Fruit fly (Drosophila melanogaster) whole organism, embryonic: ENCODE measurements around the gene foxo.

Source experiments
- B-H1 ChIP-seq: fragments of 200-800 bp; sonication (Bioruptor generic); IDR thresholded peaks from 3 replicates; pipeline ENCODE4 v1.3.6; 2022; ENCODE audit warnings: missing biosample characterization, missing genetic modification characterization
- B-H2 ChIP-seq: fragments of 200-800 bp; sonication (Bioruptor generic); optimal IDR thresholded peaks from 2 replicates; lab custom pipeline; 2018; ENCODE audit warnings: missing biosample characterization, mild to moderate bottlenecking, missing genetic modification characterization
- CG10267 ChIP-seq: fragments of 200-800 bp; sonication (Bioruptor generic); optimal IDR thresholded peaks from 2 replicates; lab custom pipeline; 2018; ENCODE audit warnings: missing biosample characterization, mild to moderate bottlenecking, missing genetic modification characterization, moderate library complexity
- CG10462 ChIP-seq: fragments of 200-800 bp; sonication (Bioruptor generic); optimal IDR thresholded peaks from 2 replicates; lab custom pipeline; 2016; ENCODE audit warnings: missing biosample characterization, missing genetic modification characterization
- CG11695 ChIP-seq: fragments of 200-800 bp; sonication (Bioruptor generic); IDR thresholded peaks from 3 replicates; pipeline ENCODE4 v1.3.6; 2022; ENCODE audit warnings: missing biosample characterization, missing genetic modification characterization
- CG12299 ChIP-seq: fragments of 200-800 bp; sonication (Bioruptor generic); optimal IDR thresholded peaks from 2 replicates; lab custom pipeline; 2018; ENCODE audit warnings: missing biosample characterization, mild to moderate bottlenecking, missing genetic modification characterization
- CG1233 ChIP-seq: fragments of 200-800 bp; sonication (Bioruptor generic); optimal IDR thresholded peaks from 4 replicates; lab custom pipeline; 2018; ENCODE audit warnings: missing biosample characterization, mild to moderate bottlenecking, missing genetic modification characterization
- CG14014 ChIP-seq: fragments of 200-800 bp; sonication (Bioruptor generic); IDR thresholded peaks from 2 replicates; pipeline ENCODE4 v1.3.6; 2022; ENCODE audit warnings: missing biosample characterization, missing genetic modification characterization
- CG1647 ChIP-seq: fragments of 200-800 bp; sonication (Bioruptor generic); optimal IDR thresholded peaks from 3 replicates; lab custom pipeline; 2016; ENCODE audit warnings: missing biosample characterization, missing genetic modification characterization
- CG17359 ChIP-seq: fragments of 200-800 bp; sonication (Bioruptor generic); optimal IDR thresholded peaks from 3 replicates; lab custom pipeline; 2018; ENCODE audit warnings: missing biosample characterization, mild to moderate bottlenecking, missing genetic modification characterization, moderate library complexity
- CG30403 ChIP-seq: fragments of 200-800 bp; sonication (Bioruptor generic); optimal IDR thresholded peaks from 3 replicates; lab custom pipeline; 2016; ENCODE audit warnings: missing biosample characterization, missing genetic modification characterization
- CG31441 ChIP-seq: fragments of 200-800 bp; sonication (Bioruptor generic); IDR thresholded peaks from 2 replicates; pipeline ENCODE4 v1.3.6; 2022; ENCODE audit warnings: missing biosample characterization, missing genetic modification characterization
- CG42726 ChIP-seq: fragments of 200-800 bp; sonication (Bioruptor generic); IDR thresholded peaks from 2 replicates; pipeline ENCODE4 v1.3.6; 2022; ENCODE audit warnings: missing biosample characterization, missing genetic modification characterization; ENCODE audit not compliant: partially characterized antibody
- CG43689 ChIP-seq: fragments of 200-800 bp; sonication (Bioruptor generic); IDR thresholded peaks from 2 replicates; pipeline ENCODE4 v1.3.6; 2022; ENCODE audit warnings: missing biosample characterization, missing genetic modification characterization
- CG8388 ChIP-seq: fragments of 200-800 bp; sonication (Bioruptor generic); optimal IDR thresholded peaks from 2 replicates; lab custom pipeline; 2019; ENCODE audit warnings: missing biosample characterization, mild to moderate bottlenecking, missing genetic modification characterization, moderate library complexity
- Camta ChIP-seq: fragments of 200-800 bp; sonication (Bioruptor generic); optimal IDR thresholded peaks from 2 replicates; lab custom pipeline; 2016; ENCODE audit warnings: missing biosample characterization, missing genetic modification characterization
- CoRest ChIP-seq: fragments of 200-800 bp; sonication (Bioruptor generic); optimal IDR thresholded peaks from 3 replicates; lab custom pipeline; 2018; ENCODE audit warnings: missing biosample characterization, mild to moderate bottlenecking, missing genetic modification characterization, moderate library complexity
- Dfd ChIP-seq, 2 experiments: fragments of >200 bp; optimal IDR thresholded peaks; 2 replicates each; lab custom pipeline; 2017; ENCODE audit warnings: missing biosample characterization in 2 of 2, missing genetic modification characterization in 2 of 2
- E2f2 ChIP-seq: fragments of 200-800 bp; sonication (Bioruptor generic); IDR thresholded peaks from 2 replicates; pipeline ENCODE4 v1.3.6; 2022; ENCODE audit warnings: missing biosample characterization, missing genetic modification characterization
- Eip74EF ChIP-seq, 2 experiments: fragments of 200-800 bp in 1 of 2; fragments of >200 bp in 1 of 2; sonication (Bioruptor generic) in 1 of 2; optimal IDR thresholded peaks; 2 replicates each; lab custom pipeline; 2017 to 2019; ENCODE audit warnings: missing biosample characterization in 2 of 2, missing genetic modification characterization in 2 of 2, mild to moderate bottlenecking in 1 of 2, moderate library complexity in 1 of 2
- Fer2 ChIP-seq: fragments of 200-800 bp; sonication (Bioruptor generic); optimal IDR thresholded peaks from 2 replicates; lab custom pipeline; 2018; ENCODE audit warnings: missing biosample characterization, mild to moderate bottlenecking, missing genetic modification characterization, moderate library complexity
- Hey ChIP-seq: fragments of 200-800 bp; sonication (Bioruptor generic); optimal IDR thresholded peaks from 3 replicates; lab custom pipeline; 2018; ENCODE audit warnings: missing biosample characterization, mild to moderate bottlenecking, missing genetic modification characterization
- Hmx ChIP-seq: fragments of 200-800 bp; sonication (Bioruptor generic); optimal IDR thresholded peaks from 2 replicates; lab custom pipeline; 2016; ENCODE audit warnings: missing biosample characterization, missing genetic modification characterization
- Lpt ChIP-seq: fragments of >200 bp; optimal IDR thresholded peaks from 2 replicates; lab custom pipeline; 2018; ENCODE audit warnings: missing biosample characterization, missing genetic modification characterization
- MTF-1 ChIP-seq: fragments of 200-800 bp; sonication (Bioruptor generic); optimal IDR thresholded peaks from 2 replicates; lab custom pipeline; 2018; ENCODE audit warnings: missing biosample characterization, mild to moderate bottlenecking, missing genetic modification characterization, borderline replicate concordance
- NC2β ChIP-seq: fragments of 200-800 bp; sonication (Bioruptor generic); optimal IDR thresholded peaks from 2 replicates; lab custom pipeline; 2016; ENCODE audit warnings: missing biosample characterization, missing genetic modification characterization
- Nf-YC ChIP-seq: fragments of 200-800 bp; optimal IDR thresholded peaks from 3 replicates; lab custom pipeline; 2019; ENCODE audit warnings: missing biosample characterization, mild to moderate bottlenecking, missing genetic modification characterization, moderate library complexity
- Oaz ChIP-seq: fragments of 200-800 bp; sonication (Bioruptor generic); IDR thresholded peaks from 2 replicates; pipeline ENCODE4 v1.3.6; 2022; ENCODE audit warnings: missing biosample characterization, missing genetic modification characterization
- Six4 ChIP-seq: fragments of 200-800 bp; sonication (Bioruptor generic); optimal IDR thresholded peaks from 2 replicates; lab custom pipeline; 2016; ENCODE audit warnings: missing biosample characterization, missing genetic modification characterization
- Sox100B ChIP-seq: fragments of 200-800 bp; sonication (Bioruptor generic); optimal IDR thresholded peaks from 3 replicates; lab custom pipeline; 2018; ENCODE audit warnings: missing biosample characterization, mild to moderate bottlenecking, missing genetic modification characterization
- Sry-δ ChIP-seq: fragments of 200-800 bp; sonication (Bioruptor generic); optimal IDR thresholded peaks from 2 replicates; lab custom pipeline; 2016; ENCODE audit warnings: missing biosample characterization, missing genetic modification characterization
- ac ChIP-seq: fragments of 200-800 bp; sonication (Bioruptor generic); optimal IDR thresholded peaks from 3 replicates; lab custom pipeline; 2017; ENCODE audit warnings: missing biosample characterization, mild to moderate bottlenecking, missing genetic modification characterization
- dmrt99B ChIP-seq: fragments of 200-800 bp; sonication (Bioruptor generic); optimal IDR thresholded peaks from 2 replicates; lab custom pipeline; 2018; ENCODE audit warnings: missing biosample characterization, mild to moderate bottlenecking, missing genetic modification characterization, moderate library complexity
- dysf ChIP-seq: fragments of 200-800 bp; sonication (Bioruptor generic); IDR thresholded peaks from 3 replicates; pipeline ENCODE4 v1.3.6; 2022; ENCODE audit warnings: missing biosample characterization, missing genetic modification characterization
- emc ChIP-seq: fragments of 200-800 bp; sonication (Bioruptor generic); optimal IDR thresholded peaks from 2 replicates; lab custom pipeline; 2016; ENCODE audit warnings: missing biosample characterization, missing genetic modification characterization
- eyg ChIP-seq: fragments of 200-800 bp; sonication (Bioruptor generic); optimal IDR thresholded peaks from 3 replicates; lab custom pipeline; 2016; ENCODE audit warnings: missing biosample characterization, missing genetic modification characterization
- gcm2 ChIP-seq: fragments of 200-800 bp; sonication (Bioruptor generic); optimal IDR thresholded peaks from 2 replicates; lab custom pipeline; 2016; ENCODE audit warnings: missing biosample characterization, missing genetic modification characterization
- h ChIP-seq: fragments of >200 bp; optimal IDR thresholded peaks from 2 replicates; lab custom pipeline; 2017
- knrl ChIP-seq: fragments of 200-800 bp; sonication (Bioruptor generic); IDR thresholded peaks from 3 replicates; pipeline ENCODE4 v1.3.6; 2022; ENCODE audit warnings: missing biosample characterization, missing genetic modification characterization; ENCODE audit not compliant: partially characterized antibody
- org-1 ChIP-seq: fragments of 200-800 bp; sonication (Bioruptor generic); optimal IDR thresholded peaks from 2 replicates; lab custom pipeline; 2017; ENCODE audit warnings: missing biosample characterization, missing genetic modification characterization
- phol ChIP-seq: fragments of 200-800 bp; sonication (Bioruptor generic); optimal IDR thresholded peaks from 3 replicates; lab custom pipeline; 2018; ENCODE audit warnings: missing biosample characterization, mild to moderate bottlenecking, missing genetic modification characterization, moderate library complexity
- pzg ChIP-seq: fragments of 200-800 bp; sonication (Bioruptor generic); optimal IDR thresholded peaks from 3 replicates; lab custom pipeline; 2018; ENCODE audit warnings: missing biosample characterization, mild to moderate bottlenecking, missing genetic modification characterization, moderate library complexity
- repo ChIP-seq: fragments of 200-800 bp; sonication (Bioruptor generic); optimal IDR thresholded peaks from 2 replicates; lab custom pipeline; 2016; ENCODE audit warnings: missing biosample characterization, missing genetic modification characterization
- rib ChIP-seq: fragments of 200-800 bp; sonication (Bioruptor generic); IDR thresholded peaks from 2 replicates; pipeline ENCODE4 v1.3.6; 2022; ENCODE audit warnings: missing biosample characterization, missing genetic modification characterization
- scrt ChIP-seq: fragments of 200-800 bp; sonication (Bioruptor generic); optimal IDR thresholded peaks from 2 replicates; lab custom pipeline; 2018; ENCODE audit warnings: missing biosample characterization, mild to moderate bottlenecking, missing genetic modification characterization, moderate library complexity
- sd ChIP-seq: fragments of 200-800 bp; sonication (Bioruptor generic); optimal IDR thresholded peaks from 3 replicates; lab custom pipeline; 2018; ENCODE audit warnings: missing biosample characterization, mild to moderate bottlenecking, missing genetic modification characterization, moderate library complexity
- slou ChIP-seq: fragments of 200-800 bp; sonication (Bioruptor generic); optimal IDR thresholded peaks from 3 replicates; lab custom pipeline; 2016; ENCODE audit warnings: missing biosample characterization, missing genetic modification characterization
- sr ChIP-seq: fragments of 200-800 bp; sonication (Bioruptor generic); IDR thresholded peaks from 3 replicates; pipeline ENCODE4 v1.3.6; 2022; ENCODE audit warnings: missing biosample characterization, missing genetic modification characterization
- tll ChIP-seq, 2 experiments: fragments of 200-800 bp in 1 of 2; fragments of >200 bp in 1 of 2; sonication (Bioruptor generic) in 1 of 2; optimal IDR thresholded peaks; 2 replicates each; lab custom pipeline; 2017 to 2019; ENCODE audit warnings: missing biosample characterization in 2 of 2, missing genetic modification characterization in 2 of 2, mild to moderate bottlenecking in 1 of 2, moderate library complexity in 1 of 2
- zen ChIP-seq: fragments of 200-800 bp; sonication (Bioruptor generic); optimal IDR thresholded peaks from 3 replicates; lab custom pipeline; 2018; ENCODE audit warnings: missing biosample characterization, mild to moderate bottlenecking, missing genetic modification characterization, moderate library complexity

Gene foxo

DNA sequence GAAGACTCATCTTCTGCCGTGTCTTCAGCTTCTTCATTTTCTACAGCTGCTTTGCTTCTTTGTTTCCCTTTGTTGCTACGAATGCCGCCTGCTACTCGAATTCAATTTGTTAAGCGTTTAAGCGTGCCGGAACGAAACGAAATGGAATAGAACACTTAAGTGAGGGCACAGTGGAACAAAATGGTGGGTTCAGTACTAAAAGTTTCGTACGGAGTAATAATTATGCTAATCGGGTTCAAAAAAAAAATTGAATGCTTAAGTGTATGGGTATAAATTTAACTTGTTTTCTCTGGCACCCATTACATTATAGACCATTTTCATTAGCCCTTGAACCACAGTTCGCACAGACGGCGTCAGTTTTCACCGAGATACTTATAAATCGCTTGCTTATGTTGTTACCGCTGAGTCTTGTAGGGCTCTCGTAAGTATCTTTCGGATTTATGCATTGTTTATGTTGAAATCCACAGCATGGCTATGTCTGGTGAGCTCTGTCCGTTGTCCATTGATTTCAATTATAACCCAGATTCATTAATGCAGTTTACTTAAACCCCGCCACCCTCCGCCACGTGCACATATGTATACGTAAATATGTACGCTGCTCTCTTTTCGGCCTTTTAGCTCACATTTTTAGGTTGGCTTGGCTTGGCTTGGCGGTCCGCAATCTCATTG, 44.1 kb upstream of the foxo start (continued):
- TF ChIP-seq CG1233, result peak; percentile 91
- peak; percentile 43 for TF ChIP-seq Hey (tag; lab: Kevin White, UChicago)
- peak; percentile 90 for TF ChIP-seq phol (tag; lab: Kevin White, UChicago)
- peak; percentile 91 for TF ChIP-seq CG31441 (GFP tag; lab: Robert Waterston, UW)
- peak; percentile 92 for TF ChIP-seq Six4 (GFP tag; lab: Kevin White, UChicago)
- peak; percentile 67 for TF ChIP-seq emc
- peak; percentile 87 for TF ChIP-seq CG1647 (GFP tag; lab: Kevin White, UChicago)
- no peak for TF ChIP-seq Lpt (GFP tag; lab: Kevin White, UChicago)
- peak; percentile 81 for TF ChIP-seq org-1 (GFP tag; lab: Kevin White, UChicago)
- TF ChIP-seq sr (GFP tag; lab: Robert Waterston, UW), result peak; percentile 87
- peak; percentile 68 for TF ChIP-seq scrt (GFP tag; lab: Kevin White, UChicago)
- peak; percentile 48 for TF ChIP-seq ac
- peak; percentile 77 for TF ChIP-seq E2f2 (GFP tag; lab: Robert Waterston, UW)
- peak; percentile 92 for TF ChIP-seq Camta
- TF ChIP-seq knrl, result no peak
- no peak for TF ChIP-seq CG42726 (GFP tag; lab: Robert Waterston, UW)
- TF ChIP-seq slou (GFP tag; lab: Kevin White, UChicago), result peak; percentile 39
- peak; percentile 17 for TF ChIP-seq pzg (GFP tag; lab: Kevin White, UChicago)
- peak; percentile 14 for TF ChIP-seq Hmx (GFP tag; lab: Kevin White, UChicago)
- TF ChIP-seq Sox100B (GFP tag; lab: Kevin White, UChicago), result peak; percentile 88
- TF ChIP-seq B-H1 (GFP tag; lab: Robert Waterston, UW), result peak; percentile 93
- peak; percentile 96 for TF ChIP-seq dmrt99B
- no peak for TF ChIP-seq B-H2 (GFP tag; lab: Kevin White, UChicago)
- peak; percentile 87 for TF ChIP-seq MTF-1 (GFP tag; lab: Kevin White, UChicago)
- peak; percentile 62 for TF ChIP-seq CG8388 (GFP tag; lab: Kevin White, UChicago)
- TF ChIP-seq CG30403, result peak; percentile 78
- peak; percentile 92 for TF ChIP-seq CG14014 (GFP tag; lab: Robert Waterston, UW)
- TF ChIP-seq rib (GFP tag; lab: Robert Waterston, UW), result peak; percentile 86
- TF ChIP-seq Eip74EF (GFP tag; optimal IDR thresholded peaks at IDR 0.05; lab: Kevin White, UChicago), result peak in 1 of 2 experiments; percentile 8
- TF ChIP-seq NC2β (GFP tag; lab: Kevin White, UChicago), result peak; percentile 95
- peak; percentile 57 for TF ChIP-seq sd (tag; lab: Kevin White, UChicago)
- TF ChIP-seq h (lab: Kevin White, UChicago), result no peak
- peak; percentile 97 for TF ChIP-seq dysf
- TF ChIP-seq Fer2 (tag; lab: Kevin White, UChicago), result peak; percentile 56
- TF ChIP-seq repo (GFP tag; lab: Kevin White, UChicago), result peak; percentile 91
- TF ChIP-seq eyg (GFP tag; lab: Kevin White, UChicago), result peak; percentile 58
- TF ChIP-seq CG17359 (tag; lab: Kevin White, UChicago), result peak; percentile 96
- TF ChIP-seq CG43689 (GFP tag; lab: Robert Waterston, UW), result peak; percentile 83
- TF ChIP-seq CG11695, result peak; percentile 97
- peak; percentile 64 for TF ChIP-seq Sry-δ (GFP tag; lab: Kevin White, UChicago)
- no peak for TF ChIP-seq Dfd (GFP tag; optimal IDR thresholded peaks at IDR 0.05; lab: Kevin White, UChicago)
- TF ChIP-seq CG12299, result no peak
- TF ChIP-seq zen, result peak; percentile 94
- peak; percentile 80 for TF ChIP-seq CoRest (tag; lab: Kevin White, UChicago)
- TF ChIP-seq CG10267 (tag; lab: Kevin White, UChicago), result peak; percentile 88
- TF ChIP-seq Nf-YC (tag; lab: Kevin White, UChicago), result peak; percentile 62
- peak; percentile 81 for TF ChIP-seq Oaz
- peak in 1 of 2 experiments; percentile 30 for TF ChIP-seq tll (GFP tag; optimal IDR thresholded peaks at IDR 0.05; lab: Kevin White, UChicago)
- TF ChIP-seq CG10462 (GFP tag; lab: Kevin White, UChicago), result peak; percentile 65
- peak; percentile 78 for TF ChIP-seq gcm2 (GFP tag; lab: Kevin White, UChicago)
